Worm (Caenorhabditis elegans): ENCODE data around the gene shn-1.

Gene shn-1

ce11 chrII:11390865-11391264 lies at the start of gene shn-1:
Gene shn-1 (minus strand): TSS chrII:11390965.
- TF ChIP-seq unc-62 (GFP tag; optimal IDR thresholded peaks at IDR 0.05): no peak

DNA sequence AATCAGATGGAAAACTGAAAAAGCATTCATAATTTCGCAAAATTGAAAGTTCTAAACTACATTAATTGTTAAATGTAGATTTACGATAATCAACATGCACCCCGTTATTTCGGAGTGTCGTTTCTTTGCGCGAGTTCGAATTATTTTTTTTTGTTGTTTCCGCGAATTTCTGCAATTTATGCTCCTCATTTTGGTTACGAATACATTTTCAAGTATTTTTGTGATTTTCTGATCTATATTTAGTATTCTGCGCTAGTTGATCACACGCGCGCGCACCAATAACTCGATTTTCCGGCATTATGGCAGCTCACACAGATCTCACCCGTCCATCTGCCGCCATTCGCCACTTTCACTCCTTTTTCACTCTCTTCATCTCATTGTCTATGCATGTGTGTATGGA lies 49.5 kb upstream of the shn-1 start, which contains the start of gene VW02B12L.2:
VW02B12L.2 (minus strand) TSS at position 65 of the 400 bp plus-strand sequence.
- no peak for TF ChIP-seq unc-62 (GFP tag; optimal IDR thresholded peaks at IDR 0.05)

ce11 chrII:11438417-11438816 lies 47.7 kb upstream of the shn-1 start, which contains the start of gene vha-6:
Gene vha-6 (minus strand): TSS chrII:11438452.
- TF ChIP-seq unc-62 (GFP tag; optimal IDR thresholded peaks at IDR 0.05): no peak

DNA sequence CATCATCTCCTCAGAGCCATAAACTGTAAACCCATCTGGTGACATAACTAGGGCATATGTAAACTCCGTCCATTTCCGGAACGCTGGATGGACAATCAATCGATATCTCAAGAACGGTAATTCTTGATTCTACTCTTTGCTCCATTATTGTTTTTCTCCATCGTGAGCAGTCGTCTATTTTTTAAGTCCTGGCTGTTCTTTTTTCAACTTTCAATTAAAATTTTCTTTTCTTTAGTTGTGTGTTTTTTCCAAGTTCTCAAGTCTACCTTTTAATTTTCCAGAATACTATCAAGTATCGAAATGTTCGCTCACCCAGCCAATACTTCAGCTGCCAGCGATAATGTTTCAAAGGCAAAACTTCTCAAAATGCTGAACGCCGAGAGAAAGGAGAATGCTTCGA lies 43.2 kb upstream of the shn-1 start, which contains the start of gene C05D12.5:
C05D12.5 (plus strand) TSS at position 301 of the 400 bp plus-strand sequence.
- TF ChIP-seq unc-62 (GFP tag; optimal IDR thresholded peaks at IDR 0.05): no peak

DNA sequence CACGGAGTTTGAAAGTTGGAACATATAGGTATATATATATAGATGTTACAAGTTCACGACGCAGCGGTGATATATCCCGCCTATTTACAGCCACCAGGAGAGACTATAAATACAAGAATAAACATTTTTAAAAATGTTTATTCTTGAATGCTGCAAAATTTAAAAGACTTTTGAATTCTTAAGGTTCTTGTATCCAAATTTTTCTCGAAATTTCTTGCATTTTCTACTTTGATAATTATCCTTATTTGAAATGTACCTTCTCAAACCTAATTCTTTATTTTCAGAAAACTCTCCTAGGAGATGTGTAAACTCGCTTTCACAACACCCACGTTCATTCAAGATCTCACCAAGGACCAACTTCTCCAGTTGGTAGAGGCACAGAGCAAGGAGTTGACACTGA lies 40.8 kb upstream of the shn-1 start, which contains the start of gene C05D12.4:
C05D12.4 (plus strand) TSS at position 301 of the 400 bp plus-strand sequence.
- no peak for TF ChIP-seq unc-62 (GFP tag; optimal IDR thresholded peaks at IDR 0.05)

DNA sequence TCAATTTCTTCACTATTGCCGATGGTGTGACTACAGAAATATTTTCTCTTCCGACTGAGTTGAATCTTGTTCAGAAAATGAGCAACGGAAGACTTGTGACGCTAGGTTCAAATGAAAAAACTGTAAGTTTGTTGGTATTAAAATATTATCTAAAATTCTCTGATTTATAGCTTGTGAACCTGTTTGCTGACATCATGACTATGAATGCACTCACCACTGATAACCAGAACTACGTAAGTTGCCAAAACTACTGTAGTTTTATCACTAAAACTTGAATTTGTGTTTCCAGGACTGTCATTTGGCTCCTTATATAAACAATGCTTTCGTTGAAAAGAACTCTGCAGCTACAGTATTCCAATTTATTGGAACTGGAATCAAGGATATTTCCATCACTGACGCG lies 37.8 kb upstream of the shn-1 start:
- no peak for TF ChIP-seq unc-62 (GFP tag; optimal IDR thresholded peaks at IDR 0.05)

DNA sequence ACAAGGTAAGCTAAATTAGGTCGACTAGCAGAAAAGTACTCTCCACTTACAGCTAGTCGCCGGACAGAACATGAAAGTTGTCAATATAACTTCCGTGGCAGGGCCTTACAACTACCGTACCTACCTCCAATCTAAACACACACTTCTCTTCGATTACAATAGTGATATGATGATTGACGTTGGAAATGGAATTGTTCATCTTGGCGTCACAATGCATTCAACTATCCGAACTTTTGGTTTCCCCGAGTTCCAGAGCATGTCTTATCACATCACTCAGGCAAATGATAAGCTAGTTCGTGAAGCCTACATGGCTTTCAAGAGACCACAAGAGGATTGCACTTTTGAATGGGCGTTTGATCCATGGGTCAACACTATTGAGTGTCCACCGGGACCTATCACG lies 36.6 kb upstream of the shn-1 start:
- no peak for TF ChIP-seq unc-62 (GFP tag; optimal IDR thresholded peaks at IDR 0.05)

ce11 chrII:11424579-11425316 lies 34.0 kb upstream of the shn-1 start, which contains the start of gene C05D12.3:
Gene C05D12.3 (plus strand): TSS chrII:11425266.
- TF ChIP-seq unc-62 (GFP tag; optimal IDR thresholded peaks at IDR 0.05): no peak

- TF ChIP-seq unc-62 (GFP tag; optimal IDR thresholded peaks at IDR 0.05): no peak
These were observed 33.3 kb upstream of the shn-1 start for ce11 chrII:11424032-11424431.

- TF ChIP-seq unc-62 (GFP tag; optimal IDR thresholded peaks at IDR 0.05): no peak
These were observed 27.7 kb upstream of the shn-1 start for ce11 chrII:11418476-11418875.

DNA sequence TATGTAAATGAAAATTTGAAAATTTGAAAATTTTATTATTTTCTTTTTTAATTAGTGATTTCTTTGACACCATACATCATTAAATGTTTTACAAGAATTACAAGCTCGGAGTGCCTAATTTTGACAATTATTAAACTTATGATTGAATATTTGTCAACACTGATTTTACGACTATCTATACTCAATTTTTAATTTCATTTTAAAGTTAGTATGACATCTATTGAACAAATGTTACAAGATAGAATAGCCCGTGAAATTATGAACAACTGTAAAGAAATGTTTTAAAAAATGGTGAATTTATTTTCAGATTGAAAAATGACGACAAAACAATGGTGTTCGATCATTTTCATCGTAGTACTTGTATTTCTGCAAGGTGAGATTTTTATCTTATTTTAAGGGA lies 27.2 kb upstream of the shn-1 start, which contains the start of gene C05D12.2:
C05D12.2 (plus strand) TSS at position 301 of the 400 bp plus-strand sequence.
- no peak for TF ChIP-seq unc-62 (GFP tag; optimal IDR thresholded peaks at IDR 0.05)

- no peak for TF ChIP-seq unc-62 (GFP tag; optimal IDR thresholded peaks at IDR 0.05)
These were observed 24.9 kb upstream of the shn-1 start, which contains the start of gene C05D12.1 for ce11 chrII:11415672-11416071. Gene C05D12.1 (minus strand): TSS chrII:11415772.

DNA sequence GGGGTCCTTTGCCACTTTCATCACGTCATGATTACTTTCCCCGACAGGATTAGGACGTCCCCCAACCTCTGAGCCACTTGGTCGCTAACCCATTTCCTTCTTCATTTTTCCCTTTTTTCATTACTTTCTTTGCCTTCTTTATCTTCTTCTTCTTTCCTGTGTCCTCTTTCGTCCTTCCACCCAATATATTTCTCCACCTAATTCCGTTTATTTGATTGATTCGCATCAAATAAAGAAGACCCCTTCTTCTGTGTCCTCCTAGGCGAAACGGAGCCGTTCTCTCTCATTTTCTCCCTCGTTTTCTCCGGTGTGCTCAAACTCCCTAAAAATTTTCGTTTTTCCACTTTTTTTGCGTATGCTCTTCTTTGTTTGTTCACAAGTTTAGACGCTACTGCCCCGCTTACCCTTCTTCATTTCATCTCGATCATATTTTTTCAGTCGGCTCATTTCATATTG lies 18.9 kb upstream of the shn-1 start, which contains the start of gene C05D12.7:
C05D12.7 (plus strand) TSS at position 406 of the 456 bp plus-strand sequence.
- no peak for TF ChIP-seq unc-62 (GFP tag; optimal IDR thresholded peaks at IDR 0.05)

DNA sequence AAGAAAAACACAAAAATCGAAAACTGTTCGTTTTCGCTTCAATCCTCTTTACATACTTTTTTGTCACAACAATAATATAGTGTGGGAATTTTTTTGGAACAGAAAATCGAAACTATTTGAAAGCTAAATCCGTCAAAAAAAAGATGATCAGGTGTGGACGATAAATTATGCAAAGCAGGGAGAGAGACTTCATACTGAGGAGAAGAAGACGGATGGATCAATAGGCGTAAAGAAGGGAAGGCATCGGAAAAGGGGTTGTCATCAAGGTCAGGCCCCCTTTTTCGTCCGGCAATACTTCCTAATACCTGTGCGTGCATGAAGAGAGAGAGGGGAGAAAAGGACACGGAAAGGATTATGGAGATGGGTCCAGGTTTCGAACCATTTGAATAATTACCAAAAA lies 9.6 kb upstream of the shn-1 start:
- no peak for TF ChIP-seq unc-62 (GFP tag; optimal IDR thresholded peaks at IDR 0.05)

ce11 chrII:11398787-11399186 lies 8.0 kb upstream of the shn-1 start:
- no peak for TF ChIP-seq unc-62 (GFP tag; optimal IDR thresholded peaks at IDR 0.05)

- no peak for TF ChIP-seq unc-62 (GFP tag; optimal IDR thresholded peaks at IDR 0.05)
These were observed 5.5 kb upstream of the shn-1 start for ce11 chrII:11396217-11396616.

DNA sequence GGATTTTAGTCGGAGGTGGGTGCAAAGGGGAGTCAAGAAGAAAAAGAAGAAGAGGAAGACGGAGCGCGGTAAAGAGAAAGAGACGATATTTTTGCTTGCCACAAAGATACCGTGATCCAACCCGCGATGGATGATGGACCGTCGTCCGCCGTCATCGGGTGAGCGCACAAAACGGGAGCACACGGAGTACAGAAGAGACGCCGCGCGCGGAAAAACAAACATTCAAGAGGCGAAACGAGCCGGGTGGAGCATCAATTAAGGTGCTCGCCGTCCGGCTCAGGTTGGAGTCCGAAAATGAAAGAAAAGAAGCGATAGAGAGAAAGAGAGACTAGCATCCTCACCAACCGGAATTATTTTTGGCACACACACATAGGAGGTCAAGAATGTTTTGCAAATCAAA lies 3.0 kb upstream of the shn-1 start:
- TF ChIP-seq unc-62 (GFP tag; optimal IDR thresholded peaks at IDR 0.05): no peak
